Worm (Caenorhabditis elegans): ENCODE measurements around the gene gfi-1.
A peak's percentile ranks its signal among the peaks of the same experiment; 100 is the strongest.

Gene gfi-1

DNA sequence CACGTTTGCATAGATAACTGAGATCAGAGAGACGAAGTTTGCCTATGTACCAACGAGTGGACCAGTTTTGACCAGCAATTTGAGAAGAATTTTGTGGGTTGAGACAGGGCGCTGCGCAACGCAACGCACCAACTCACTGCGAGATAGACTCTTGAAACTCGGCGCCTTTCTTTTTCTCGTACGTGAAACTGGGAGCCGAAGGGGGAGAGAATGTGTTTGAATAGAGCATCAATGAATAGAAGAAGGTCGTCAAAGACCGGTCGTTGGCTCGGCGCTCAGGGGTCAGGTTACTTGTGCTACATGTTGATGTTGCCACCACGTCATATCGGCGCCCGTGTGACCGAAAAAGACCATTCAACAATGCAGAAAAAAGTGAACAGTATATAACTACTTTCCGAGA, 40.2 kb downstream of the gfi-1 start:
- TF ChIP-seq nhr-71 (tag; optimal IDR thresholded peaks at IDR 0.05) (peak; percentile 2), grh-1 (GFP tag; IDR thresholded peaks at IDR 0.05) (peak; percentile 55; the same call in 1 of the 2 replicates), nhr-20 (tag; optimal IDR thresholded peaks at IDR 0.05) (peak; percentile 3), hlh-17 (GFP tag; optimal IDR thresholded peaks at IDR 0.05; ENCODE audit: borderline replicate concordance) (no peak), unc-130 (tag; optimal IDR thresholded peaks at IDR 0.05) (no peak), lin-14 (GFP tag; optimal IDR thresholded peaks at IDR 0.05) (peak; percentile 45), Y116A8C.19 (tag; optimal IDR thresholded peaks at IDR 0.05; ENCODE audit: borderline replicate concordance) (no peak)

DNA sequence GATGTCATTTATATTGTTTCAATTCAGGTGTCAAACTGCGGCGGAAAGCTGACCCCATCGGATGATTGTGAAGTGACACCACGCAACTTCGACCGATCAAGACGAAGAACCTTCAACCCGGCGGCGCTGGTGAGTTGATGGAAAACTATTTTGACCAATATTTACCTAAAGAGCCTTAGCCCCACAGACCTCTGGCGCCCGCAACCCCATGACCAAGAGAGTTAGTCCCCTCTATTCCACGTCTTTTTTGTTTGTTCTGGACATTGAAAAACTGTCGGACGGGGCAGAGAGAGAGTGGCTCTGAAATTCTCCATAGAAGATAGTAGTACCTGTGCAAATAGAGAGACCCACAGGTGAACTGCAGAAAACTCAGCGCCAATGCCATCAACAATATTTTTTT, 41.0 kb downstream of the gfi-1 start:
- 0 out of 2 replicates have a peak, but pooled peaks have one; percentile 3 for TF ChIP-seq nhr-19 (GFP tag; conservative IDR thresholded peaks at IDR 0.05)
- no peak for TF ChIP-seq xbp-1 (tag; optimal IDR thresholded peaks at IDR 0.05)
- no peak for TF ChIP-seq blmp-1 (tag; optimal IDR thresholded peaks at IDR 0.05)
- TF ChIP-seq lin-14 (GFP tag; optimal IDR thresholded peaks at IDR 0.05) = peak; percentile 23
- peak; percentile 9 for TF ChIP-seq tbx-2 (tag; optimal IDR thresholded peaks at IDR 0.05)

DNA sequence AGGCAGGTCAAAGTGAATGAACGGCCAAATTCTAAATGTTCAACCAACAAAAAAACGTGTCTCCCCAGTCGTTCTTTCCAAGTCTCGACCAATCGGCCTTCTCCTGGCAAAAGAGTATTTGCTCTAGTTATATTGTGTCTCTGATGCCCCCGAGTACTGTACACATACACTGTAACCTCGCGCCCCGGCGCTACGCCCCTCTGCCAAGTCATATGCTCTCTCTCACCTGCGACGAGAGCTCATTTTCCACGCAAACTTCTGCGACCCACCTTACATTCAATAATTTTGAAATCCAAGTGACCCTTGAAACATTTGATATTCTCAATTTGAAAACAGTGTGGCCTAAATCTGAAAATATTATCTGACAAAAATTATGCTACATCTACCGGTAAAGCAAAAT, 42.5 kb downstream of the gfi-1 start:
- TF ChIP-seq tbx-2 (tag; optimal IDR thresholded peaks at IDR 0.05) (peak; percentile 19), lin-14 (GFP tag; optimal IDR thresholded peaks at IDR 0.05) (peak; percentile 23), nhr-84 (tag; optimal IDR thresholded peaks at IDR 0.05) (no peak), swsn-7 (tag; optimal IDR thresholded peaks at IDR 0.05) (no peak), lsy-2 (tag; optimal IDR thresholded peaks at IDR 0.05) (peak in 1 of 2 experiments; percentile 15), lir-3 (tag; optimal IDR thresholded peaks at IDR 0.05; ENCODE audit: poor library complexity) (no peak), nhr-20 (tag; optimal IDR thresholded peaks at IDR 0.05) (peak; percentile 19), nhr-28 (tag; optimal IDR thresholded peaks at IDR 0.05) (no peak), nhr-77 (tag; optimal IDR thresholded peaks at IDR 0.05) (peak; percentile 12)

DNA sequence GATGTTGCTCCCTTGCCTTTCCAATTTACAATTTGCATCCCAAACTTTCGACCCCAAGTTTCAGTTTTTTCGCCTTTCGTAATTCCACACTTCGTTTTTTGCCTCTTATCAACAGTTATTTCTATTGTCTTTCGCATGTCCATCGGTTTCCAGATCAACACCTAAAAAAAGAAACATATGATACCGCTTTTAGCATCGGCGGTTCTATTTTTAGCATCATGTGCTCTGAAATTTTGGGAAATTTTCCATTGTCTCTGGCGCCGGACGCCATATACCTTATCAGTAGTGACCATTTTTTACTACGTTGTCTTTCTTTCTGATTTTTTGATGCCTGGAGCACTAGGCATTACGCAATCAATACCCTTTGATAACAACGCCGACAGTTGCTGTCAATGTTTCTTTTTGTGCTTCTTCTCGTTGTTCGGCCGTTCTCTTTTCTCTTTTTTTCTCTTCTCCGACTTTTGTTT, 43.7 kb downstream of the gfi-1 start, which contains the start of gene bcl-11:
bcl-11 (plus strand) TSS at position 51 of the 467 bp plus-strand sequence.
- TF ChIP-seq elt-2 (tag; optimal IDR thresholded peaks at IDR 0.05) (peak; percentile 81), lin-14 (GFP tag; optimal IDR thresholded peaks at IDR 0.05) (peak; percentile 16), alr-1 (tag; optimal IDR thresholded peaks at IDR 0.05; ENCODE audit: borderline replicate concordance) (no peak)

DNA sequence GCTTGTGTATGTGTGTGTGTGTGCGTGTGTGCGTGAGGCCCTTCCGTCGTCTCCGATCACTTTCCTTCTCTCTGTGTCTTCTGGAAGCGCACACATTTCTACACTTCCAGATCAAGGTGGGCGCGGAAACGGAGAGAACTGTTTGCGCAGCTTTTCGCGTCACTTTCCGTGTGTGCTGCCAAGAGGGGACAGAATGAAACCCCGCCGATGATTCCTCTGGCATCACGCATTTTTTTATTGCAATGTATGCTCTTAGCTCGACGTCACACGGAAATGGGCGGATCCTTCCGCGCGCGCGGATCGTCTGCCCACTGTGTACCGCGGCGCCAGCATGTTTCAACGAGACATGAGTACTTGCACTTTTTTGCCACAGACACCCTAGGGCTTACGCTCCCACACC, 44.3 kb downstream of the gfi-1 start:
- TF ChIP-seq lin-13 (GFP tag; optimal IDR thresholded peaks at IDR 0.05) (no peak), elt-2 (tag; optimal IDR thresholded peaks at IDR 0.05) (no peak), irx-1 (tag; optimal IDR thresholded peaks at IDR 0.05) (no peak), nhr-12 (tag; optimal IDR thresholded peaks at IDR 0.05) (no peak), nhr-28 (tag; optimal IDR thresholded peaks at IDR 0.05) (no peak), efl-1 (optimal IDR thresholded peaks at IDR 0.05) (no peak), efl-1 (GFP tag; optimal IDR thresholded peaks at IDR 0.05 in 1 of 2) (no peak), fos-1 (tag; optimal IDR thresholded peaks at IDR 0.05) (no peak), pax-3 (tag; optimal IDR thresholded peaks at IDR 0.05) (no peak), rnt-1 (tag; optimal IDR thresholded peaks at IDR 0.05) (no peak), F16B12.6 (tag; optimal IDR thresholded peaks at IDR 0.05) (no peak)

DNA sequence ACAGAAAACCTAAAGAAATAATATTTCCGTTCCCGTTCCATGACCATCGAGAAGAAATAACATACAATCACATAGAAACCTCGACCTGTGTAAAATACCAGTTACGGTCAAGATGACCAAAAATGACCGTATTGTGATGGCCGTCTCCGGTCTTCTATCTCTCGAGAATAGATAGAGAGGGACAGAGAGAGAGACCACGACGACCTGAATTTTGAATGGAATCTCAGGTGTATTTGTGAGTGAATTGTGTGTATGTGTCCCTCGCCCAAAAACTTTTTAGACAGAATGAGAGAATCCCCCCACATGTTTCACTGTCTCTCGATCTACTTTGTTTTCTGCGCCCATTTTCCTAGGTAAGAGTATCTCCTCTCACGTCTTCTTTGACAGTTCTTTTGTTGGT, 44.9 kb downstream of the gfi-1 start:
- TF ChIP-seq ceh-8 (GFP tag; optimal IDR thresholded peaks at IDR 0.05) = no peak
- no peak for TF ChIP-seq snpc-4 (tag; optimal IDR thresholded peaks at IDR 0.05)
- TF ChIP-seq efl-1 (optimal IDR thresholded peaks at IDR 0.05) = no peak
- TF ChIP-seq efl-1 (GFP tag; optimal IDR thresholded peaks at IDR 0.05 in 1 of 2) = peak in 1 of 2 experiments; percentile 90
- no peak for TF ChIP-seq lir-3 (tag; optimal IDR thresholded peaks at IDR 0.05; ENCODE audit: poor library complexity)
- no peak for TF ChIP-seq sox-4 (tag; optimal IDR thresholded peaks at IDR 0.05)
- no peak for TF ChIP-seq nhr-90 (tag; optimal IDR thresholded peaks at IDR 0.05; ENCODE audit: poor library complexity)
- TF ChIP-seq nhr-77 (tag; optimal IDR thresholded peaks at IDR 0.05) = no peak
- TF ChIP-seq nhr-85 (tag) = peak; percentile 72
- TF ChIP-seq nhr-12 (tag; optimal IDR thresholded peaks at IDR 0.05) = no peak
- peak; percentile 68 for TF ChIP-seq blmp-1 (tag; optimal IDR thresholded peaks at IDR 0.05)
- no peak for TF ChIP-seq ceh-82 (tag; optimal IDR thresholded peaks at IDR 0.05)
- TF ChIP-seq egl-27 (tag; optimal IDR thresholded peaks at IDR 0.05) = no peak
- peak in 1 of 6 experiments; percentile 15 for TF ChIP-seq elt-3 (tag; optimal IDR thresholded peaks at IDR 0.05)
- TF ChIP-seq vab-15 (tag; optimal IDR thresholded peaks at IDR 0.05) = no peak
- no peak for TF ChIP-seq mdl-1 (tag; optimal IDR thresholded peaks at IDR 0.05)
- TF ChIP-seq unc-130 (tag; optimal IDR thresholded peaks at IDR 0.05) = no peak
- TF ChIP-seq ama-1 (optimal IDR thresholded peaks at IDR 0.05) = no peak
- TF ChIP-seq C16A3.4 (tag; optimal IDR thresholded peaks at IDR 0.05) = no peak
- no peak for TF ChIP-seq nhr-28 (tag; optimal IDR thresholded peaks at IDR 0.05)
- TF ChIP-seq C04F5.9 (tag; optimal IDR thresholded peaks at IDR 0.05) = no peak
- no peak for TF ChIP-seq fkh-8 (tag; optimal IDR thresholded peaks at IDR 0.05)

Data from whole organism, L1 larva.